Worm (Caenorhabditis elegans): ENCODE data around the gene K03A11.4.
A peak's percentile ranks its signal among the peaks of the same experiment; 100 is the strongest.

K03A11.4 gene

DNA sequence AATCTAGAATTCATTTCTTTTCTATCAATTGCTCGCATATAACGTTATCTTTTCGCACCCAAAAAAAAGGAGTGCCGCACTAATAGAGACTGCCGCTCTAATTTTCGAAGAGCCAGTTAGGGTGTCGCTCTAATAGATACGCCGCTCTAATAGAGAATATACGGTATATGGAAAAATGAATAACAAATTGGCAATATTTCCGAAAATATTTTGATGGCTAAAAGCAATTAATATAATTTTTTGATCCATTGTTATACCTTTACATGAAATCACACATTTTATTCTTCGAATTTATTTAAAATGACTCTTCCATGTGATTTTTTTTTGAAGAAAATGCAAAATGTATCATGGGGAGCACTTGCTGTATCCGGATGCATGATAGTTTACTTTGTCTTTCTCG lies at the start of gene K03A11.4:
Gene K03A11.4, plus strand, starts transcription at position 301 of the 400 bp plus-strand sequence.
- TF ChIP-seq him-1 (tag; optimal IDR thresholded peaks at IDR 0.05) = no peak
- TF ChIP-seq W03F9.2 (tag; optimal IDR thresholded peaks at IDR 0.05) = no peak
- TF ChIP-seq dao-5 (tag; optimal IDR thresholded peaks at IDR 0.05) = no peak

DNA sequence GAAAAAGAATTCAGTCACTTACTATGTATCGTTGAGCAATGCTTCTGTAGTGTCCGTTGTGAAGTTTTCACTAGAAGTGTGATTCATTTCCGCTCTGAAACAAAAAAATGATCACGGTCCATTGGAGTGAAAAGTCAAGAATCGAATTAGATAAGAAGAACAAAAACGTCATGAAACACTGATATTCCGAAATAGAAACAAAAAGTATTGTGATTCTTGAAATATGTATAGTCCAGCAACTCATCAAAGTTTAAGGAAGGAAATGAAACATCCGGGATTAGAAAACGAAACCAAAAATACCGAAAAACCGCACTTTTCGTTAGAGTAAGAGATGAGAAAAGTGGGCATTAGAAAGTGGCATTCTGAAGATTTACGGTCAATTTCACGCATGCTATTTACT lies 45.4 kb upstream of the K03A11.4 start, which contains the start of gene npr-10:
Gene npr-10, minus strand, starts transcription at position 101 of the 400 bp plus-strand sequence.
- TF ChIP-seq W03F9.2 (tag; optimal IDR thresholded peaks at IDR 0.05) (no peak), dao-5 (tag; optimal IDR thresholded peaks at IDR 0.05) (no peak), him-1 (tag; optimal IDR thresholded peaks at IDR 0.05) (no peak)

DNA sequence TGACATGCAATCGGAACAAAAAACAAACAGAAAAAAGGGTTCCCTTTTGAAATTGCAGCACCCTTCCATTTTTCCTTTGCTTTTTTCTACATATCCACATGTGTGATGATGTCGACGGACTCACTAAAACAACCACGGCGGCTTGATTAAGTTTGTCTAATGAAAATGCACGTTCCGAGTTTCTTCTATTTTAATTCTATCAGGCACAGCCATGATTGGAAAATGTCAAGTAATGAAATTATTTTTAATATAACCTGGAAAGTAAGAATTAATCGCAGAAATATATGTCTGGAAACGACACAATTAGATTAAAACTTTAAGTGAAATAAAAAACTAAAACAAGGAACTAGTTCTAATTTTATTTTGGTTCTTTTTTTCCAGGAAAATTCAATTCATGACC lies 44.1 kb upstream of the K03A11.4 start:
- TF ChIP-seq him-1 (tag; optimal IDR thresholded peaks at IDR 0.05) = no peak
- TF ChIP-seq W03F9.2 (tag; optimal IDR thresholded peaks at IDR 0.05) = no peak
- TF ChIP-seq dao-5 (tag; optimal IDR thresholded peaks at IDR 0.05) = no peak

DNA sequence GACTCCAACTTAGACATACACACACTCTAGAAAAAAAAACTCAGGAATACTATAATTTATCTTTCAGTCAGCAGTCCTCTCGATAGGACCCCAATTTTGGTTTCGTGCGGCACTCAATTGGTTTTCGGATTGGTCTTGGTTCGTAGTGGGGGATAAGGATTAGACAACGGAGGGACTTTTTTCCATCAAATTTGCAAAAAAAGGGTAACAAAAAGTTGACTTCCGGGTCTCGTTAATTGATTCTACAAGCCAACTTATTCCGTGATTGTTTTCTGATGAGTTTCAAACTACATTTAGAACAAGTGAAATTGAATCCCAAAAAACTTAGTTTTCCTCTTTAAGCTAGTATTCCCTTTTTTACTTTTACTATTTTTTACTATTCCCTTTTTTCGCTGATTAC lies 43.6 kb upstream of the K03A11.4 start:
- TF ChIP-seq him-1 (tag; optimal IDR thresholded peaks at IDR 0.05) = no peak
- no peak for TF ChIP-seq dao-5 (tag; optimal IDR thresholded peaks at IDR 0.05)
- no peak for TF ChIP-seq W03F9.2 (tag; optimal IDR thresholded peaks at IDR 0.05)

DNA sequence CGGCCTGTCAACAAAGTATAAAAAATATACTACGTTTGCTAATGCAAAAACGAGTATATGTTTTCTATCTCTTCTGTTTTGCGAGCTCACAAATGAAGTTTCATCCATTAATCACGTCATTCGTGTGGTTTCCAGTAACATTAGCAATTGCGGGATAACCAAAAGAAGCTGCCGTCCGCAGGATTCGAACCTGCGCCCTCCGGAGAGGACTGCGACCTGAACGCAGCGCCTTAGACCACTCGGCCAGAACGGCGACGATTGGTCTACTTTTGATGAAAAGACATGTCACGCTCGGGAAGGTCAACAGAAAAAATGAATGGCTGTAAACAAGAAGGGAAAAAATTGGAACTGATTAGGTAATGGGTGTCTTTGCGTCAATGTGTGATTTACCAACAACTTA lies 39.2 kb upstream of the K03A11.4 start:
- TF ChIP-seq W03F9.2 (tag; optimal IDR thresholded peaks at IDR 0.05) = peak; percentile 19
- peak; percentile 17 for TF ChIP-seq dao-5 (tag; optimal IDR thresholded peaks at IDR 0.05)
- TF ChIP-seq him-1 (tag; optimal IDR thresholded peaks at IDR 0.05) = no peak

DNA sequence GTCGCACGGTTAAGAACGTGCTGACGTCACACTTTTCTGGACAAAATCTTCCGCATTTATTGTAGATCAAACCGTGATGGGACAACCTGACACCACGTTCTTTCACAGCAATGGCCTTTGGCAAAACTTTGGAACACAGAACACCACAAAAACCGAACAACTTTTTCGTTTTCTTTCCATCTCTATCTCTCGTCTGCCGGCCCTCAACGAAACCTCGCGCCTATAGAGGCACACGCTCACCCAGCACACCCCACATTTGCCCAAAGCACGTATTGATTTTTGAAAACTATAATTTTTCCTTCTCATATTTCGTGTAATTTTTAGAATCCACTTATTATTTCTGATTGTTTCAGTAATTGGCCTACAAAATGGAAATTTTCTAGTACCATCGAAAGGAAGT lies 36.1 kb upstream of the K03A11.4 start:
- no peak for TF ChIP-seq dao-5 (tag; optimal IDR thresholded peaks at IDR 0.05)
- no peak for TF ChIP-seq him-1 (tag; optimal IDR thresholded peaks at IDR 0.05)
- no peak for TF ChIP-seq W03F9.2 (tag; optimal IDR thresholded peaks at IDR 0.05)

DNA sequence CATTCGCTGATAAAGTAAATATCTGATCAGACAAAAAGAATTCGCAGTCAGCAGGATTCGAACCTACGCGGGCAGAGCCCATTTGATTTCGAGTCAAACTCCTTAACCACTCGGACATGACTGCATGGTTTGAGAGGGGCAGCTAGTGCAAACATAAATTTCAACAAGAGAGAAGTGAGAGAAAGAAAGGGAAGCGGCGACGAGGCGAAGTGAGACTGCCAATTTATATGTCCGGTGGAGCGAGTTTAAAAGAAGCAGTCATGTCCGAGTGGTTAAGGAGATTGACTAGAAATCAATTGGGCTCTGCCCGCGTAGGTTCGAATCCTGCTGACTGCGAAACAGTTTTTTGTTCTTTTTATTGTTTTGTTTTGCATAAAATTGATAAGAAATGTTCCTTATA lies 31.6 kb upstream of the K03A11.4 start:
- TF ChIP-seq W03F9.2 (tag; optimal IDR thresholded peaks at IDR 0.05) (peak; percentile 62), him-1 (tag; optimal IDR thresholded peaks at IDR 0.05) (peak; percentile 87), dao-5 (tag; optimal IDR thresholded peaks at IDR 0.05) (peak; percentile 77)

DNA sequence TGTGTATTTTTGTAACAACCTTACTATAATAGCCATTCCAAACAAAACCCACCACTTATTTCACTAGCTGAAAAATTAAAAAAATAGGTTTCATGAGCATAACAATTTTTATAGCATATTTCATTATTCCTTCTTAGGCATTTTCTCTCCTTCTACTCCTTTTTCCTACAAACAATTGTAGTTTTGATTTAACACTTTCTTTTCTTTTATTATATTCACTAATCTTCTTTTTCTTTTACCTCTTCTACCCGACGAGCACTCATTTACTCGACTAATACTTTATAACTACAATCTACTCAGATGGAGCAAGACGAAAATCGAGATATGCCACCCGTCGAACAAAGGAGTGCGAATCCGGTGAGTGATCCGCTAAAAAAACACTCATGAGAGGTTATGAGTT lies 29.7 kb upstream of the K03A11.4 start, which contains the start of gene C53C7.3:
Gene C53C7.3, plus strand, starts transcription at position 301 of the 400 bp plus-strand sequence.
- no peak for TF ChIP-seq dao-5 (tag; optimal IDR thresholded peaks at IDR 0.05)
- no peak for TF ChIP-seq W03F9.2 (tag; optimal IDR thresholded peaks at IDR 0.05)
- no peak for TF ChIP-seq him-1 (tag; optimal IDR thresholded peaks at IDR 0.05)

DNA sequence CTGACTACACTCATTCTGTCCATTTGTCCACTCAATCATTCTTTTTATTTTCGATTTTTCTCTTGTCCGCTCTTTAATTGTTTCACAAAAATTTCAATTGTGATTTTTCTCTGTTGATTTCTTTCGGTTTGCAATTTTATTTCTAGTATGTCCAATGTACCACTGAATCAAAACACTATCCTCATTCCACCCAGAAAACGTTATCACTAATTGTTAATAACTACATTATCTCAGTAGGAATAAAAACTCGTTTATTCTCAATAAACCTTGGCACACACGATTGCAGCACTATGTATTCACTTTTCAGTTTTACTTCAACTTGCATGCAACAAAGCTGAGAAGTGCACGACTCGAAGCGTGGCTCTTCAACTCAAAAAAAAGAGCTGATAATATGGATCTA lies 26.6 kb upstream of the K03A11.4 start, which contains the start of gene K03A11.1:
Gene K03A11.1, plus strand, starts transcription at position 301 of the 400 bp plus-strand sequence.
- TF ChIP-seq dao-5 (tag; optimal IDR thresholded peaks at IDR 0.05) (no peak), him-1 (tag; optimal IDR thresholded peaks at IDR 0.05) (no peak), W03F9.2 (tag; optimal IDR thresholded peaks at IDR 0.05) (no peak)

DNA sequence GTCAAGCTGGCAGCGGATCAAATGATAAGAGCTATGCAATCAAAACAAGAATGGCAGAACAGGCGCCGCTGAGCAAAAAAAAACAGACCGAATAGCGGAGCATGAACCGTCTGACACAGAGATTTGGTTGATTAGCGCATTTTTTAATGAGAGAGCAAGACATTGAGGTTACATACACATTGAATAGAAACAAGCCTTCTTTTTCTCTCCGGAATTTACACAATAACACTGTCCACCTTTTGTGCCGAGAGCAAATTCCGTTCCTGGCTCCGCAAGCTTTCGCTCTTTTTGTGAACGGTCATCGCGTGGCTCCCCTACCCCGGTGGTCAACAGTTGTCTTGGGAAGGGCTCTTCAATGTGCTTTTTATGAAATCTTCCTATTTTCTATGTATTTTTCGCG lies 22.4 kb upstream of the K03A11.4 start, which contains the start of gene K03A11.6:
Gene K03A11.6, plus strand, starts transcription at position 301 of the 400 bp plus-strand sequence.
- no peak for TF ChIP-seq him-1 (tag; optimal IDR thresholded peaks at IDR 0.05)
- no peak for TF ChIP-seq dao-5 (tag; optimal IDR thresholded peaks at IDR 0.05)
- TF ChIP-seq W03F9.2 (tag; optimal IDR thresholded peaks at IDR 0.05) = no peak

DNA sequence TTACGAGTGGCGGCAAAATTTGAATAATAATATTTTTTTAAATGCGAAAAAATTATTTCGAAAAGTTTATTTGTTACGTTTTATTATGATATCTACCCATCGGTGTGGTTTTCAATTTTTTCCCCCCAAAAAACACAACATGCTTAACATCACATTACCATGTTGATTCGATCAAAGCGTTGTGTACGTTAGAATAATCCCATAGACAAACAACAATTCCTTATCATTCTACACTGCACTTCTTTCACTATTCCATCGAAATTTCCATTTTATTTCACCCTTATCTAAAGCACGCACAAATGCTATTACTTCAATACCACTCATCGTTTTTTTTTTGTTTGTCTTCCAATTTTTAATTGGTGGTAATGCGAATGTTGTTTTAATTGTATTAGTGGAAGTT lies 18.0 kb upstream of the K03A11.4 start:
- no peak for TF ChIP-seq W03F9.2 (tag; optimal IDR thresholded peaks at IDR 0.05)
- no peak for TF ChIP-seq him-1 (tag; optimal IDR thresholded peaks at IDR 0.05)
- no peak for TF ChIP-seq dao-5 (tag; optimal IDR thresholded peaks at IDR 0.05)

DNA sequence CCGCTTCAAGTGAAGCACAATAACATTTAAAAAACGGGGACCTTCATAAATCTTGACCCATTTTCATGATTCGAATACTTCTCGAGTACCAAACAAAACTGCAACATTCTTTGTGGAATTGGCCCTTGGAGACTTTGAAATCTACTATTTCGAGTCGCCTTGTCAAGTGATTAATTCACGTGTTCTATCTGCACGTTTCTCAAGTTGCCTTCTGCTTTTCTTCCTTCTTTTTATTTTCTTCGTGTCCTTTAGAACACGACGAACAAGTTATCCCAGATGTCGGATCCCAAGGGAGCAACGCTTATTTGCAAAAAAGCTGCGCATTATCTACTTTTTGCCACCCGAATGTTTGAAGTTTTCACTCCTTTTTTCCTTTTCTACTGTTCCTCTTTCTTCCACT lies 16.6 kb upstream of the K03A11.4 start:
- no peak for TF ChIP-seq dao-5 (tag; optimal IDR thresholded peaks at IDR 0.05)
- TF ChIP-seq W03F9.2 (tag; optimal IDR thresholded peaks at IDR 0.05) = no peak
- no peak for TF ChIP-seq him-1 (tag; optimal IDR thresholded peaks at IDR 0.05)

DNA sequence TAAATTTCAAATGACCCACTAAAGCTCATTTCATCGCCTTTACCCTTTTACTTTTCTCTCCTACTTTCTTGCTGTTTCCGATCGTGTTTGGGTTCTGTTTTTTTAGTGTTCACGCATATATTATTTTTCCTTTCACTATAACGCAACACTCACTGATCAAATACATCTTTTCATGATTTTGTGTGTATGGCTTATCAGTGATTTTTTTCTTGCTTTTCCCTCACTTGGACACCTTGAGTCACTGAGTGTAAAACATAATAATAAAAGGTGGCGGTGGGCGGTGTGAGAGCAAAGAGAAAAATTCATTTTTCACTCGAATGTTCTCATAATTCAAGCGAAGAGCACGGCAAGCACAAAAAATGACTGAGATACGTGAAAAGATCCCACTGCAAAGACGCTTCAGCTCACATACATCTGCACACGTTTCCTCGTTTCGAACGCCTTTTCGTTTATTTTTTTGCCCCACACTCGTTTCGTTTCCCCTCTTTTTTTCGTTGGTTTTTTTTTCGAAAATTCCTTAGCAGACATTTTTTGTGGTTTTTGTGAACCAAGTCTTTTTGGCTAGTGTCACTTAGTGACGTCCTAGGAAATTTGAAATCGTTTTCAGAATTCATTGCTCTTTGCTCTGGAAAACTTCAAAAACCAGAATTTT lies 14.9 kb upstream of the K03A11.4 start, which contains the start of gene K03A11.5:
Gene K03A11.5, plus strand, starts transcription at position 602 of the 652 bp plus-strand sequence.
- TF ChIP-seq dao-5 (tag; optimal IDR thresholded peaks at IDR 0.05) = no peak
- TF ChIP-seq W03F9.2 (tag; optimal IDR thresholded peaks at IDR 0.05) = no peak
- TF ChIP-seq him-1 (tag; optimal IDR thresholded peaks at IDR 0.05) = no peak

DNA sequence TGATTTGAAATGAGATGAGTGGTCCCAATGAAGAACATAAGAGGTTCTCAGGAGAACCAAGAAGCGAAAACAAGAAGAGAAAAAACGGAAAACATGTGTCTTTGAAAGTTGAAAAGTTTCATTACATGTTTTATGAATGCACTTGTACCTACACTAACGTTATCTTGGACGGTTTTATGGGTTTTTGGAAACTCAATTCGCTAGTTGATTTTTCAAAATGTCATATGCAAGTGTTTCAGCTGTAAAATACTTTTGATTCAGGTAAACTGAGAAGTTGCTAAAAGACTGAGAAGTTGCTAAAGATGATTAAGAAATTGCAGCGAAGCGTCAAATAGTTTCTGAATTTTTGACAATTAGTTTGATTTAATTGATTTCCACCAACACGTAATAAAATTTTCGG lies 6.9 kb upstream of the K03A11.4 start, which contains the start of gene cpx-2:
Gene cpx-2, minus strand, starts transcription at position 101 of the 400 bp plus-strand sequence.
- TF ChIP-seq him-1 (tag; optimal IDR thresholded peaks at IDR 0.05) (no peak), dao-5 (tag; optimal IDR thresholded peaks at IDR 0.05) (no peak), W03F9.2 (tag; optimal IDR thresholded peaks at IDR 0.05) (no peak)

All from whole organism, L4/young adult.